Worm (Caenorhabditis elegans) whole organism, early embryonic: ENCODE data around the gene dlg-1.

Experiments
- B0310.2 ChIP-seq: sonication (generic microtip); optimal IDR thresholded peaks from 2 replicates; lab custom pipeline; 2016; ENCODE audit warnings: mild to moderate bottlenecking, missing genetic modification characterization, missing compliant biosample characterization
- F13C5.2 ChIP-seq: sonication (generic microtip); optimal IDR thresholded peaks from 2 replicates; lab custom pipeline; 2017; ENCODE audit warnings: mild to moderate bottlenecking, missing genetic modification characterization, inconsistent platforms, missing compliant biosample characterization
- ama-1 ChIP-seq: fragments of 150-350 bp; optimal IDR thresholded peaks from 2 replicates; lab custom pipeline; 2014
- ceh-13 ChIP-seq: fragments of 200-800 bp; sonication (Bioruptor generic); optimal IDR thresholded peaks from 2 replicates; lab custom pipeline; 2018; ENCODE audit warnings: mild to moderate bottlenecking, missing genetic modification characterization, missing compliant biosample characterization
- ceh-36 ChIP-seq: sonication (generic microtip); optimal IDR thresholded peaks from 2 replicates; lab custom pipeline; 2016; ENCODE audit warnings: missing genetic modification characterization, inconsistent platforms, missing compliant biosample characterization
- ets-7 ChIP-seq: sonication (generic microtip); optimal IDR thresholded peaks from 2 replicates; lab custom pipeline; 2016; ENCODE audit warnings: missing genotype, missing genetic modification characterization, missing compliant biosample characterization
- flt-1 ChIP-seq: fragments of 200-800 bp; sonication (Bioruptor generic); IDR thresholded peaks from 2 replicates; pipeline ENCODE4 v1.3.6; 2022; ENCODE audit warnings: missing genetic modification characterization, missing compliant biosample characterization
- hmbx-1 ChIP-seq: sonication (generic microtip); optimal IDR thresholded peaks from 2 replicates; lab custom pipeline; 2016; ENCODE audit warnings: mild to moderate bottlenecking, missing genetic modification characterization, missing compliant biosample characterization
- hmg-4 ChIP-seq: fragments of 200-800 bp; sonication (Bioruptor generic); optimal IDR thresholded peaks from 2 replicates; lab custom pipeline; 2018; ENCODE audit warnings: mild to moderate bottlenecking, missing genetic modification characterization, missing compliant biosample characterization
- pes-1 ChIP-seq: fragments of 200-800 bp; sonication (Bioruptor generic); IDR thresholded peaks from 2 replicates; pipeline ENCODE4 v1.3.6; 2022; ENCODE audit warnings: missing genetic modification reagents, missing genetic modification characterization, missing compliant biosample characterization
- scrt-1 ChIP-seq: fragments of 200-800 bp; sonication (Bioruptor generic); IDR thresholded peaks from 2 replicates; pipeline ENCODE4 v1.3.6; 2022; ENCODE audit warnings: missing genetic modification characterization, missing compliant biosample characterization
- sea-1 ChIP-seq: fragments of 200-800 bp; sonication (Bioruptor generic); conservative IDR thresholded peaks from 2 replicates; pipeline ENCODE4 v1.3.6; 2022; ENCODE audit warnings: missing genetic modification characterization, missing compliant biosample characterization
- tbx-11 ChIP-seq: fragments of 200-800 bp; sonication (Bioruptor generic); IDR thresholded peaks from 2 replicates; pipeline ENCODE4 v1.3.6; 2022; ENCODE audit warnings: missing genetic modification characterization, missing compliant biosample characterization
- tbx-37 ChIP-seq: fragments of 200-800 bp; sonication (Bioruptor generic); conservative IDR thresholded peaks from 2 replicates; pipeline ENCODE4 v1.3.6; 2022; ENCODE audit warnings: missing genetic modification reagents, missing genetic modification characterization, missing compliant biosample characterization

- TF ChIP-seq hmg-4 (GFP tag; lab: Kevin White, UChicago): no peak
- TF ChIP-seq sea-1 (GFP tag; lab: Robert Waterston, UW): no peak
- TF ChIP-seq ets-7 (tag; lab: Kevin White, UChicago): no peak
- no peak for TF ChIP-seq ama-1 (lab: Kevin White, UChicago)
- no peak for TF ChIP-seq tbx-11
- TF ChIP-seq flt-1 (GFP tag; lab: Robert Waterston, UW): no peak
- no peak for TF ChIP-seq hmbx-1 (tag; lab: Kevin White, UChicago)
- no peak for TF ChIP-seq ceh-36
- TF ChIP-seq pes-1 (GFP tag; lab: Robert Waterston, UW): no peak
- TF ChIP-seq scrt-1 (GFP tag; lab: Robert Waterston, UW): no peak
- TF ChIP-seq F13C5.2: no peak
- no peak for TF ChIP-seq ceh-13 (GFP tag; lab: Kevin White, UChicago)
- TF ChIP-seq B0310.2: no peak
- no peak for TF ChIP-seq tbx-37 (GFP tag; lab: Robert Waterston, UW)
Measured at ce11 chrX:5477597-5477996, 1.9 kb upstream of the dlg-1 start.
